Worm (Caenorhabditis elegans) whole organism, mixed stage, embryonic: Measurements from ENCODE around the gene cct-5.

Source experiments
- M03D4.4 ChIP-seq: sonication (generic microtip); optimal IDR thresholded peaks from 2 replicates; lab custom pipeline; 2017; ENCODE audit warnings: mild to moderate bottlenecking, missing genetic modification characterization, missing compliant biosample characterization
- bed-3 ChIP-seq: fragments of 200-800 bp; sonication (Bioruptor generic); optimal IDR thresholded peaks from 3 replicates; lab custom pipeline; 2018; ENCODE audit warnings: mild to moderate bottlenecking, missing genetic modification characterization, moderate library complexity, missing compliant biosample characterization
- blmp-1 ChIP-seq: fragments of 150-350 bp; optimal IDR thresholded peaks from 2 replicates; lab custom pipeline; 2014; ENCODE audit warnings: missing biosample characterization, missing genetic modification characterization
- ceh-39 ChIP-seq: fragments of 150-350 bp; optimal IDR thresholded peaks from 2 replicates; lab custom pipeline; 2014; ENCODE audit warnings: missing biosample characterization, missing genetic modification characterization
- ceh-43 ChIP-seq: fragments of 200-800 bp; sonication (Bioruptor generic); optimal IDR thresholded peaks from 2 replicates; lab custom pipeline; 2018; ENCODE audit warnings: mild to moderate bottlenecking, missing genetic modification characterization, moderate library complexity, missing compliant biosample characterization
- ceh-83 ChIP-seq: fragments of 200-800 bp; sonication (Bioruptor generic); optimal IDR thresholded peaks from 2 replicates; lab custom pipeline; 2018; ENCODE audit warnings: mild to moderate bottlenecking, missing genetic modification characterization, missing compliant biosample characterization
- ces-1 ChIP-seq: fragments of 150-350 bp; optimal IDR thresholded peaks from 2 replicates; lab custom pipeline; 2014; ENCODE audit warnings: missing biosample characterization, missing genetic modification reagents, missing genetic modification characterization
- cnd-1 ChIP-seq: fragments of 200-800 bp; sonication (Bioruptor generic); optimal IDR thresholded peaks from 2 replicates; lab custom pipeline; 2018; ENCODE audit warnings: mild to moderate bottlenecking, missing genetic modification characterization, missing compliant biosample characterization
- drap-1 ChIP-seq: fragments of 200-800 bp; sonication (Bioruptor generic); optimal IDR thresholded peaks from 3 replicates; lab custom pipeline; 2018; ENCODE audit warnings: mild to moderate bottlenecking, missing genetic modification characterization, missing compliant biosample characterization
- elt-1 ChIP-seq: sonication (generic microtip); optimal IDR thresholded peaks from 2 replicates; lab custom pipeline; 2017; ENCODE audit warnings: missing genetic modification characterization, mild to moderate bottlenecking, missing compliant biosample characterization, antibody characterized with exemption, moderate library complexity, borderline replicate concordance; ENCODE audit not compliant: insufficient read depth
- elt-3 ChIP-seq: fragments of 150-350 bp; optimal IDR thresholded peaks from 2 replicates; lab custom pipeline; 2014; ENCODE audit warnings: missing biosample characterization, missing genetic modification characterization
- flh-1 ChIP-seq: fragments of 200-800 bp; sonication (Bioruptor generic); optimal IDR thresholded peaks from 2 replicates; lab custom pipeline; 2018; ENCODE audit warnings: mild to moderate bottlenecking, missing genetic modification characterization, moderate library complexity, missing compliant biosample characterization
- ham-2 ChIP-seq: fragments of 200-800 bp; sonication (Bioruptor generic); optimal IDR thresholded peaks from 2 replicates; lab custom pipeline; 2018; ENCODE audit warnings: mild to moderate bottlenecking, missing genetic modification characterization, missing compliant biosample characterization
- hlh-1 ChIP-seq: fragments of 150-350 bp; optimal IDR thresholded peaks from 2 replicates; lab custom pipeline; 2014; ENCODE audit warnings: missing biosample characterization, missing genetic modification reagents, missing genetic modification characterization
- lin-13 ChIP-seq: fragments of 150-350 bp; optimal IDR thresholded peaks from 2 replicates; lab custom pipeline; 2014; ENCODE audit warnings: missing biosample characterization, missing genetic modification characterization
- lin-32 ChIP-seq: fragments of 200-800 bp; sonication (Bioruptor generic); optimal IDR thresholded peaks from 2 replicates; lab custom pipeline; 2018; ENCODE audit warnings: mild to moderate bottlenecking, missing genetic modification characterization, missing compliant biosample characterization
- lsy-2 ChIP-seq: fragments of 150-350 bp; optimal IDR thresholded peaks from 2 replicates; lab custom pipeline; 2014; ENCODE audit warnings: missing biosample characterization, missing genetic modification characterization
- mab-5 ChIP-seq: fragments of 150-350 bp; optimal IDR thresholded peaks from 2 replicates; lab custom pipeline; 2014; ENCODE audit warnings: missing biosample characterization, missing genetic modification characterization
- mep-1 ChIP-seq: fragments of 150-350 bp; optimal IDR thresholded peaks from 2 replicates; lab custom pipeline; 2017; ENCODE audit warnings: missing biosample characterization, missing genetic modification reagents, missing genetic modification characterization, inconsistent platforms
- mls-2 ChIP-seq: sonication (generic microtip); optimal IDR thresholded peaks from 2 replicates; lab custom pipeline; 2016; ENCODE audit warnings: mild to moderate bottlenecking, missing genetic modification characterization, moderate library complexity, missing compliant biosample characterization
- nhr-12 ChIP-seq: fragments of 150-350 bp; optimal IDR thresholded peaks from 2 replicates; lab custom pipeline; 2014; ENCODE audit warnings: missing biosample characterization, missing genetic modification characterization
- nhr-2 ChIP-seq: fragments of 150-350 bp; optimal IDR thresholded peaks from 2 replicates; lab custom pipeline; 2014; ENCODE audit warnings: missing biosample characterization, missing genetic modification characterization
- nhr-237 ChIP-seq: fragments of 150-350 bp; optimal IDR thresholded peaks from 2 replicates; lab custom pipeline; 2014; ENCODE audit warnings: missing biosample characterization, missing genetic modification characterization
- nhr-28 ChIP-seq: fragments of 150-350 bp; optimal IDR thresholded peaks from 2 replicates; lab custom pipeline; 2014; ENCODE audit warnings: missing biosample characterization, missing genetic modification characterization
- nhr-76 ChIP-seq: sonication (generic microtip); optimal IDR thresholded peaks from 2 replicates; lab custom pipeline; 2017; ENCODE audit warnings: missing biosample characterization, missing genetic modification characterization
- pha-4 ChIP-seq: fragments of 150-350 bp; optimal IDR thresholded peaks from 2 replicates; lab custom pipeline; 2018; ENCODE audit warnings: missing biosample characterization, missing genetic modification reagents, missing genetic modification characterization
- sem-2 ChIP-seq: fragments of 200-800 bp; sonication (Bioruptor generic); optimal IDR thresholded peaks from 2 replicates; lab custom pipeline; 2018; ENCODE audit warnings: mild to moderate bottlenecking, missing genetic modification characterization, missing compliant biosample characterization
- snpc-4 ChIP-seq: fragments of 150-350 bp; optimal IDR thresholded peaks from 2 replicates; lab custom pipeline; 2014; ENCODE audit warnings: missing biosample characterization, missing genetic modification characterization
- sptf-1 ChIP-seq: sonication (generic microtip); optimal IDR thresholded peaks from 2 replicates; lab custom pipeline; 2017; ENCODE audit warnings: mild to moderate bottlenecking, missing genetic modification characterization, moderate library complexity, missing compliant biosample characterization
- tbx-8 ChIP-seq: fragments of 200-800 bp; sonication (Bioruptor generic); optimal IDR thresholded peaks from 2 replicates; lab custom pipeline; 2018; ENCODE audit warnings: mild to moderate bottlenecking, missing genetic modification characterization, moderate library complexity, missing compliant biosample characterization
- unc-120 ChIP-seq: sonication (generic microtip); optimal IDR thresholded peaks from 2 replicates; lab custom pipeline; 2017; ENCODE audit warnings: missing genetic modification characterization, missing compliant biosample characterization; ENCODE audit not compliant: poor library complexity, severe bottlenecking
- unc-39 ChIP-seq: fragments of 150-350 bp; optimal IDR thresholded peaks from 2 replicates; lab custom pipeline; 2014; ENCODE audit warnings: missing biosample characterization, missing genetic modification characterization
- unc-62 ChIP-seq: fragments of 150-350 bp; optimal IDR thresholded peaks from 2 replicates; lab custom pipeline; 2014; ENCODE audit warnings: missing biosample characterization, missing genetic modification reagents, missing genetic modification characterization
- zip-8 ChIP-seq: fragments of 150-350 bp; optimal IDR thresholded peaks from 2 replicates; lab custom pipeline; 2014; ENCODE audit warnings: missing biosample characterization, missing genetic modification characterization
- ztf-11 ChIP-seq: fragments of 150-350 bp; optimal IDR thresholded peaks from 2 replicates; lab custom pipeline; 2014; ENCODE audit warnings: missing biosample characterization, missing genetic modification characterization

The cct-5 gene

DNA sequence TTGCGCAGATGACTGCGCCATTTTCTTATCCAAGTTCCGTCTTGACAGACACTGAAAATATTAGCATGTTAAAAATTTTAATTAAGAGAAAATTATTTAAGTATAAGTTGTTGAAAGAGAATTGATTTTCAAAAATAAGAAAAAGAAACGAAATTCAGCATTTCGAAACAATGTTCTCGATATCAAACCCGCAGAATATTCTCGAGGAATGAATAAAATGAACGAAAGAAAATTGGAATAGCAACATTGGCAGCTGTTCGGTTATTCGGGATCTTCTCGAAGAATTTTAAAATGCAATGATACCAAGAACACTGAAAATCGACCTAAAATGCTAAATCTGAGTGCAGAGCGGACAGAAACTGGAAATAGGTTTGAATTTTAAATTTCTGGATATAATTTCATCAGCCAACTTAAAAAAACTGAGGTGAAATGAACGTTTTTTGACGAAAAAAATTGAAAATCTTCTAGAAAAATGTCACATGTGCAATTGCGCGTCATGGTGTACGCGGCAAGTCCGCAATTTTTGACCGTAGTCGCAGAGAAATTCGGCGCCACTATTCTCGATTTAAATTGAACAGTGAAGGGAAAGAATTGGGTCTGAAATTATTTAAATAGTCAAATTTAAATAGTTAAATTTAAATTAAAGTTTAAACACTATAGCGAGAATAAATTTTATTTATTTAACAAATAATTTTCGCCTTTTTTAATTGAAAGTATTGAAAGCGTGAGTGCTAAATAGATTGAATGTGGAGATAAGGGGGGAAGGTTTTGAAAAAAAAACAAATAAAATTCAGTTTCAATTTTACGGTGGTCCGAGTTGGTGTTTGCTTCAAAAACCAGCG lies at the start of gene cct-5, which contains the start of gene F25F2.1:
cct-5 (minus strand) TSS at position 51 of the 842 bp plus-strand sequence.
F25F2.1 (plus strand) TSS at position 792 of the 842 bp plus-strand sequence.
- no peak for TF ChIP-seq nhr-2 (tag; lab: Kevin White, UChicago)
- peak; percentile 8 for TF ChIP-seq drap-1 (GFP tag; lab: Kevin White, UChicago)
- no peak for TF ChIP-seq nhr-12 (tag; lab: Kevin White, UChicago)
- TF ChIP-seq nhr-237 (tag; lab: Kevin White, UChicago), result peak; percentile 65
- no peak for TF ChIP-seq elt-3 (tag; lab: Kevin White, UChicago)
- no peak for TF ChIP-seq nhr-28 (tag; lab: Kevin White, UChicago)
- TF ChIP-seq sem-2 (GFP tag; lab: Kevin White, UChicago), result no peak
- no peak for TF ChIP-seq nhr-76
- no peak for TF ChIP-seq sptf-1 (tag; lab: Kevin White, UChicago)
- TF ChIP-seq lsy-2 (tag; lab: Kevin White, UChicago), result peak; percentile 91
- no peak for TF ChIP-seq tbx-8
- TF ChIP-seq ceh-39 (tag; lab: Kevin White, UChicago), result no peak
- TF ChIP-seq elt-1 (tag; lab: Kevin White, UChicago), result no peak
- peak; percentile 30 for TF ChIP-seq pha-4 (tag; lab: Kevin White, UChicago)
- TF ChIP-seq cnd-1 (tag; lab: Kevin White, UChicago), result peak; percentile 7
- TF ChIP-seq mab-5 (tag; lab: Kevin White, UChicago), result no peak
- TF ChIP-seq zip-8 (tag; lab: Kevin White, UChicago), result no peak
- no peak for TF ChIP-seq blmp-1
- no peak for TF ChIP-seq flh-1
- no peak for TF ChIP-seq bed-3 (GFP tag; lab: Kevin White, UChicago)
- no peak for TF ChIP-seq unc-39 (tag; lab: Kevin White, UChicago)
- no peak for TF ChIP-seq unc-120 (tag; lab: Kevin White, UChicago)
- peak; percentile 57 for TF ChIP-seq ces-1 (GFP tag; lab: Kevin White, UChicago)
- peak; percentile 50 for TF ChIP-seq lin-13 (tag; lab: Kevin White, UChicago)
- TF ChIP-seq ham-2 (GFP tag; lab: Kevin White, UChicago), result no peak
- TF ChIP-seq hlh-1 (tag; lab: Kevin White, UChicago), result no peak
- no peak for TF ChIP-seq lin-32 (GFP tag; lab: Kevin White, UChicago)
- no peak for TF ChIP-seq mls-2 (tag; lab: Kevin White, UChicago)
- no peak for TF ChIP-seq M03D4.4
- TF ChIP-seq ceh-43 (GFP tag; lab: Kevin White, UChicago), result no peak
- TF ChIP-seq ceh-83 (GFP tag; lab: Kevin White, UChicago), result no peak
- TF ChIP-seq snpc-4 (tag; lab: Kevin White, UChicago), result no peak
- no peak for TF ChIP-seq ztf-11 (tag; lab: Kevin White, UChicago)
- peak; percentile 85 for TF ChIP-seq mep-1 (tag; lab: Kevin White, UChicago)
- TF ChIP-seq unc-62 (GFP tag; lab: Kevin White, UChicago), result peak; percentile 34

DNA sequence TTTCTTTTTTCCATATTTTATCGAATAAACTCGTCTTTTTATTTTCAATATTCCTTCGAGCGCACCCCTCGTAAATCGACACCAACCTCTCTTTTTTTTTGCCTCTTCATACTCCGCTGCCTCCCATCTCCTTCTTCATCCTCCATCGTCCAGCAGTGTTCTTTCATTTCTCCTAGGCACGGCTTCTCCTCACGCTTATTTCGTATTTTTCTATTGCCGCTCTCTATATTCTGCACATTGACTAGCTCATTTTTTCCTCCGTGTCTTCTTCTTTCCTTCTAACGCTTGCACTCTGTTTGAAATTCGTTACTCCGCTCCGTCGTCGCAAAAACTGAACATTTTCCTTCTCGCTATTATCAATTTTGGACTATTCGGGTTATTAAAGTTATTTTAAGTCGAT lies 47.4 kb upstream of the cct-5 start:
- no peak for TF ChIP-seq tbx-8
- TF ChIP-seq ces-1 (GFP tag; lab: Kevin White, UChicago), result peak; percentile 3
- no peak for TF ChIP-seq mls-2 (tag; lab: Kevin White, UChicago)

DNA sequence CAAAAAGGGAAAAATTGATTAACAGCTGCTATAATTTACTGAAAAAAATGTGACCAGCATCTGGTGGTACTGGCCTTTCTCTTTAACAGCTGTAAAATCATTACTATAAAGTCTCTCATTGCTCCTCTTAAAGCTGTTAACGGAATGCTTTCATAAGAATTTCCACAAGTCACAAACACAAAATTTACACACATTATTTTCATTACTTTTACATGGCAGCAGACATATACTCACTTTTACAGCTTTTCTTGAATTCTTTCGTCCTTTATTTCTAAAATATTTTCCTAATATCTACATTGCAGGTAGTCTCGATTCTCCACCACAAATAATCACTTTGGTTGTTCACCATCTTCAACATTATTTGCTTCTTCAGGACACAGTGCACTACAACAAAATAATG lies 45.4 kb upstream of the cct-5 start, which contains the start of gene imph-1:
imph-1 (plus strand) TSS at position 301 of the 400 bp plus-strand sequence.
- TF ChIP-seq ceh-83 (GFP tag; lab: Kevin White, UChicago), result no peak
- no peak for TF ChIP-seq nhr-237 (tag; lab: Kevin White, UChicago)
- no peak for TF ChIP-seq ceh-43 (GFP tag; lab: Kevin White, UChicago)
- no peak for TF ChIP-seq ces-1 (GFP tag; lab: Kevin White, UChicago)
- no peak for TF ChIP-seq lin-13 (tag; lab: Kevin White, UChicago)
- no peak for TF ChIP-seq zip-8 (tag; lab: Kevin White, UChicago)
